Fruit fly (Drosophila melanogaster) whole organism, wandering third instar larva: Measurements from ENCODE around the gene yrt.

Experiments
- CG32264 ChIP-seq: fragments of 200-800 bp; sonication (Bioruptor generic); optimal IDR thresholded peaks from 2 replicates; lab custom pipeline; 2016; ENCODE audit warnings: missing biosample characterization, missing genetic modification characterization
- CG9705 ChIP-seq: fragments of 200-800 bp; sonication (Bioruptor generic); optimal IDR thresholded peaks from 2 replicates; lab custom pipeline; 2018; ENCODE audit warnings: missing biosample characterization, mild to moderate bottlenecking, missing genetic modification characterization
- CrebA ChIP-seq: fragments of 200-800 bp; sonication (Bioruptor generic); optimal IDR thresholded peaks from 2 replicates; lab custom pipeline; 2016; ENCODE audit warnings: missing biosample characterization, mild to moderate bottlenecking, missing genetic modification characterization, borderline replicate concordance
- Dfd ChIP-seq: fragments of >200 bp; optimal IDR thresholded peaks from 2 replicates; lab custom pipeline; 2017; ENCODE audit warnings: missing biosample characterization, missing genetic modification characterization
- Dif ChIP-seq: fragments of 200-275, 200-300 bp; sonication (Bioruptor generic); optimal IDR thresholded peaks from 2 replicates; lab custom pipeline; 2018; ENCODE audit warnings: missing biosample characterization, missing genetic modification characterization; ENCODE audit not compliant: partially characterized antibody
- GATAd ChIP-seq: sonication (Bioruptor generic); optimal IDR thresholded peaks from 2 replicates; lab custom pipeline; 2016; ENCODE audit warnings: missing biosample characterization, missing genetic modification characterization
- HLH106 ChIP-seq: fragments of 200-800 bp; optimal IDR thresholded peaks from 3 replicates; lab custom pipeline; 2019; ENCODE audit warnings: missing biosample characterization, mild to moderate bottlenecking, missing genetic modification characterization, moderate library complexity
- Hnf4 ChIP-seq: fragments of 200-800 bp; sonication (Bioruptor generic); optimal IDR thresholded peaks from 2 replicates; lab custom pipeline; 2016; ENCODE audit warnings: missing biosample characterization, mild to moderate bottlenecking, missing genetic modification characterization
- Hr78 ChIP-seq: fragments of >200 bp; optimal IDR thresholded peaks from 2 replicates; lab custom pipeline; 2017; ENCODE audit warnings: missing biosample characterization, missing genetic modification characterization
- Jra ChIP-seq: sonication (Bioruptor generic); optimal IDR thresholded peaks from 2 replicates; lab custom pipeline; 2016; ENCODE audit warnings: missing biosample characterization, missing genetic modification characterization
- Mio ChIP-seq: sonication (Bioruptor generic); optimal IDR thresholded peaks from 2 replicates; lab custom pipeline; 2016; ENCODE audit warnings: missing biosample characterization, missing genetic modification characterization
- N ChIP-seq: fragments of >200 bp; optimal IDR thresholded peaks from 2 replicates; lab custom pipeline; 2018; ENCODE audit warnings: missing biosample characterization, missing external identifiers, missing genetic modification characterization
- OdsH ChIP-seq: fragments of 200-800 bp; sonication (Bioruptor generic); optimal IDR thresholded peaks from 2 replicates; lab custom pipeline; 2016; ENCODE audit warnings: missing biosample characterization, mild to moderate bottlenecking, missing genetic modification characterization
- Rel ChIP-seq, 2 experiments: fragments of 200-800 bp; sonication (Bioruptor generic) in 1 of 2; optimal IDR thresholded peaks; 2 replicates in 1 of 2; 3 replicates in 1 of 2; lab custom pipeline; 2016 to 2019; ENCODE audit warnings: mild to moderate bottlenecking in 2 of 2, missing biosample characterization in 2 of 2, missing genetic modification characterization in 2 of 2, moderate library complexity in 1 of 2
- Sp1 ChIP-seq: fragments of 200-800 bp; sonication (Bioruptor generic); optimal IDR thresholded peaks from 3 replicates; lab custom pipeline; 2019; ENCODE audit warnings: missing biosample characterization, mild to moderate bottlenecking, missing genetic modification characterization, moderate library complexity
- Vsx2 ChIP-seq: fragments of 200-300, 225-300 bp; sonication (Bioruptor generic); optimal IDR thresholded peaks from 2 replicates; lab custom pipeline; 2018; ENCODE audit warnings: missing biosample characterization, missing genetic modification characterization; ENCODE audit not compliant: partially characterized antibody
- br ChIP-seq: fragments of 200-800 bp; sonication (Bioruptor generic); optimal IDR thresholded peaks from 2 replicates; lab custom pipeline; 2016; ENCODE audit warnings: missing biosample characterization, missing genetic modification characterization
- brk ChIP-seq: fragments of 200-800 bp; sonication (Bioruptor generic); optimal IDR thresholded peaks from 2 replicates; lab custom pipeline; 2016; ENCODE audit warnings: missing biosample characterization, mild to moderate bottlenecking, missing genetic modification characterization
- dl ChIP-seq, 2 experiments: fragments of 175-275, 200-275 bp in 1 of 2; fragments of 200-275 bp in 1 of 2; sonication (Bioruptor generic); optimal IDR thresholded peaks; lab custom pipeline; 2018; ENCODE audit warnings: mild to moderate bottlenecking in 2 of 2, missing biosample characterization in 2 of 2, missing genetic modification characterization in 2 of 2, moderate library complexity in 2 of 2; ENCODE audit not compliant: partially characterized antibody in 2 of 2, insufficient read depth in 1 of 2
- dmrt93B ChIP-seq: fragments of 200-800 bp; sonication (Bioruptor generic); optimal IDR thresholded peaks from 2 replicates; lab custom pipeline; 2018; ENCODE audit warnings: missing biosample characterization, mild to moderate bottlenecking, missing genetic modification characterization
- dsf ChIP-seq: sonication (Bioruptor generic); optimal IDR thresholded peaks from 2 replicates; lab custom pipeline; 2016; ENCODE audit warnings: missing biosample characterization, missing genetic modification characterization, borderline replicate concordance
- foxo ChIP-seq, 2 experiments: fragments of 200-800 bp; sonication (Bioruptor generic); optimal IDR thresholded peaks; 2 replicates in 1 of 2; 3 replicates in 1 of 2; lab custom pipeline; 2016 to 2017; ENCODE audit warnings: missing biosample characterization in 2 of 2, missing genetic modification characterization in 2 of 2
- fru ChIP-seq: fragments of 200-800 bp; sonication (Bioruptor generic); optimal IDR thresholded peaks from 3 replicates; lab custom pipeline; 2016; ENCODE audit warnings: missing biosample characterization, mild to moderate bottlenecking, missing genetic modification characterization
- h ChIP-seq: fragments of 200-800 bp; sonication (Bioruptor generic); optimal IDR thresholded peaks from 3 replicates; lab custom pipeline; 2016; ENCODE audit warnings: missing biosample characterization, mild to moderate bottlenecking, missing genetic modification characterization
- jim ChIP-seq: fragments of 175-275, 200-325 bp; sonication (Bioruptor generic); optimal IDR thresholded peaks from 2 replicates; lab custom pipeline; 2016; ENCODE audit warnings: missing biosample characterization, mild to moderate bottlenecking, missing genetic modification characterization
- pan ChIP-seq: fragments of >200 bp; optimal IDR thresholded peaks from 2 replicates; lab custom pipeline; 2017
- rgr ChIP-seq: fragments of 200-800 bp; sonication (Bioruptor generic); optimal IDR thresholded peaks from 3 replicates; lab custom pipeline; 2016; ENCODE audit warnings: missing biosample characterization, mild to moderate bottlenecking, missing genetic modification characterization
- sv ChIP-seq: fragments of 200-800 bp; sonication (Bioruptor generic); optimal IDR thresholded peaks from 3 replicates; lab custom pipeline; 2016; ENCODE audit warnings: missing biosample characterization, missing genetic modification characterization
- tai ChIP-seq: sonication (Bioruptor generic); optimal IDR thresholded peaks from 2 replicates; lab custom pipeline; 2016; ENCODE audit warnings: missing biosample characterization, missing genetic modification characterization
- usp ChIP-seq: fragments of >200 bp; optimal IDR thresholded peaks from 2 replicates; lab custom pipeline; 2017; ENCODE audit warnings: missing biosample characterization, missing genetic modification characterization
- woc ChIP-seq: sonication (Bioruptor generic); optimal IDR thresholded peaks from 2 replicates; lab custom pipeline; 2016; ENCODE audit warnings: missing biosample characterization, mild to moderate bottlenecking, missing genetic modification characterization

yrt gene

dm6 chr3R:13419979-13420378, 14.8 kb downstream of the yrt start, which contains the start of gene Ir87a:
Ir87a (plus strand) TSS chr3R:13420279.
- no peak for TF ChIP-seq woc (GFP tag; lab: Kevin White, UChicago)

dm6 chr3R:13417067-13417595, 17.7 kb downstream of the yrt start:
- no peak for TF ChIP-seq HLH106 (tag; lab: Kevin White, UChicago)
- no peak for TF ChIP-seq CG9705 (GFP tag; lab: Kevin White, UChicago)
- TF ChIP-seq GATAd, result no peak

- no peak for TF ChIP-seq fru
- TF ChIP-seq usp (GFP tag; lab: Kevin White, UChicago), result no peak
- no peak for TF ChIP-seq Mio (GFP tag; lab: Kevin White, UChicago)
- no peak for TF ChIP-seq CrebA (GFP tag; lab: Kevin White, UChicago)
- TF ChIP-seq Rel (GFP tag; optimal IDR thresholded peaks at IDR 0.05; lab: Kevin White, UChicago), result no peak
- TF ChIP-seq Rel (tag; optimal IDR thresholded peaks at IDR 0.05; lab: Kevin White, UChicago), result no peak
- no peak for TF ChIP-seq Dfd (GFP tag; lab: Kevin White, UChicago)
- no peak for TF ChIP-seq jim (GFP tag; lab: Kevin White, UChicago)
- TF ChIP-seq rgr (GFP tag; lab: Kevin White, UChicago), result no peak
These were observed 19.6 kb downstream of the yrt start, which contains the start of gene yellow-e for dm6 chr3R:13415186-13415585. yellow-e (minus strand) TSS chr3R:13415286.

DNA sequence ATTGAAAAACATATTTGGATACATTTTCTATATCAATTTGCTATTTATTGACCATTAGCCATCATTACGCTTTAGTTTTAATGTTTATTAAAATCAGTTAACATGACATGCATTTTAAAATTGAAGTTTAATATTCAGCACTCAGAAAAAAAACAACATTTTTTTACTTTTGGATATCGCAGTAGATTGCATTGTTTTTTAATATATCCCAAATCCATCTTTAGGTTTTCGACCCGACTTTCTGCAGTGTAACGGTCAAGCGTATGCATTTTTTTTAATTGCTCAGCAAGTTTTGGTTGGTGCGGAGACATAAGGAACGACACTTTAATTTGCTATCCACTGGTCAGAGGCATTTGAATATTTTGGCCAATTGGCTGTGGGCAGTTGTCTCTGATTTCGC, 22.1 kb downstream of the yrt start:
- TF ChIP-seq foxo (GFP tag; optimal IDR thresholded peaks at IDR 0.05; lab: Kevin White, UChicago), result no peak
- TF ChIP-seq h (GFP tag; lab: Kevin White, UChicago), result no peak
- no peak for TF ChIP-seq CG9705 (GFP tag; lab: Kevin White, UChicago)
- TF ChIP-seq HLH106 (tag; lab: Kevin White, UChicago), result no peak
- no peak for TF ChIP-seq usp (GFP tag; lab: Kevin White, UChicago)
- no peak for TF ChIP-seq woc (GFP tag; lab: Kevin White, UChicago)

DNA sequence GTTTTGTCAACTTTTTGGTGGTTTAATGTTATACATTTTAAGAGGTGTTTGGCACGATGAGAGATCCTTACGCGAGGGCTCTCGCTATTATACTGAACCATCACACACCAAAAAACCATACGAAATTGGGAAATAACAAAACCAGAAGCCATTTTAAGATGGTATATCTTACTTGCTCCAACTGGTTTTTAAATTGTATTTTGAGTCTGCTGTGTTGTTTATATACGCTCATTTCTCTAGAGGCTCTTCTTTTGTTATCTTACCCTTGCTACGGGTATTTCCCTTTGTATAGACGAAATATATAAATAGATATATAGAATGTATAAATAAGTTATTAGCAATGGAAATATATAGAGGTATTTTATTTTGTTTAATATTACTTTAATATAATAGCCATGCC, 27.9 kb downstream of the yrt start, which contains the start of gene yellow-e2:
Gene yellow-e2 (minus strand): TSS at position 101 of the 400 bp plus-strand sequence.
- TF ChIP-seq sv (no peak), Rel (GFP tag; optimal IDR thresholded peaks at IDR 0.05; lab: Kevin White, UChicago) (no peak), Rel (tag; optimal IDR thresholded peaks at IDR 0.05; lab: Kevin White, UChicago) (no peak), HLH106 (tag; lab: Kevin White, UChicago) (no peak), rgr (GFP tag; lab: Kevin White, UChicago) (no peak), CG32264 (GFP tag; lab: Kevin White, UChicago) (no peak), br (GFP tag; lab: Kevin White, UChicago) (no peak), woc (GFP tag; lab: Kevin White, UChicago) (no peak), jim (GFP tag; lab: Kevin White, UChicago) (no peak), h (GFP tag; lab: Kevin White, UChicago) (no peak), CG9705 (GFP tag; lab: Kevin White, UChicago) (no peak), Dif (GFP tag; lab: Kevin White, UChicago) (no peak), N (no peak), dmrt93B (GFP tag; lab: Kevin White, UChicago) (no peak), dl (GFP tag; optimal IDR thresholded peaks at IDR 0.05; lab: Kevin White, UChicago; ENCODE audit: insufficient read depth in 1 of 2, partially characterized antibody in 2 of 2) (no peak)

- peak; percentile 6 for TF ChIP-seq h (GFP tag; lab: Kevin White, UChicago)
- TF ChIP-seq woc (GFP tag; lab: Kevin White, UChicago), result no peak
- TF ChIP-seq, all 38 proteins: peak for 1
These were observed 29.8 kb downstream of the yrt start, which contains the start of gene yellow-e3 for dm6 chr3R:13404841-13405441. yellow-e3 (minus strand) TSS chr3R:13404870.

DNA sequence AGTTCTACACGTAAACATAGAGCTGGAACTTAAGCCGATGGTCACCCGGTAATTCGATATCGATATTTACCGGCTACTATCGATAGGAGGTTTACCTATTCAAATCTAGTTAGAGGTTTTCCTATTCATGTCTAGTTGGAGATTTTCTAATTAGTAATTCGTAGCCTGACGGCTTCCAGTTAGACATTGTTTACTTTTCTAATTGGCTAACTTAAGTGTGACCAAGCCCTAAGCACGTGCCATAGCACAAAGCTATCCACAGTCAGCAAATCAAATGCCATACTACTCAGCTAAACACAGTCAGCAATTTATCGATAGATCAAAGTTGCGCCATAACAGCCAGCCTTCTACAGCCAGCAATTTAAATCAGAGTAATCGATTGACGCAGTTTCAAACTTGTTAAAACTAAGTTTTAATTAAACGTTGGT, 31.7 kb downstream of the yrt start, which contains the start of gene Dpm3:
Gene Dpm3 (minus strand): TSS at position 20 of the 428 bp plus-strand sequence.
- TF ChIP-seq Vsx2 (GFP tag; lab: Kevin White, UChicago) (peak; percentile 99), brk (GFP tag; lab: Kevin White, UChicago) (no peak), fru (no peak), OdsH (GFP tag; lab: Kevin White, UChicago) (no peak), CG9705 (GFP tag; lab: Kevin White, UChicago) (no peak), tai (no peak), pan (lab: Kevin White, UChicago) (no peak), Hnf4 (GFP tag; lab: Kevin White, UChicago) (peak; percentile 25), Sp1 (no peak), rgr (GFP tag; lab: Kevin White, UChicago) (no peak), Hr78 (GFP tag; lab: Kevin White, UChicago) (no peak), dsf (no peak), woc (GFP tag; lab: Kevin White, UChicago) (no peak), dl (GFP tag; optimal IDR thresholded peaks at IDR 0.05; lab: Kevin White, UChicago; ENCODE audit: insufficient read depth in 1 of 2, partially characterized antibody in 2 of 2) (peak; percentile 30 to 85), dmrt93B (GFP tag; lab: Kevin White, UChicago) (no peak), HLH106 (tag; lab: Kevin White, UChicago) (peak; percentile 15), Jra (GFP tag; lab: Kevin White, UChicago) (no peak), CG32264 (GFP tag; lab: Kevin White, UChicago) (no peak), Dif (GFP tag; lab: Kevin White, UChicago) (peak; percentile 99)
